Worm (Caenorhabditis elegans): ENCODE measurements around the gene Y116A8C.40.

DNA sequence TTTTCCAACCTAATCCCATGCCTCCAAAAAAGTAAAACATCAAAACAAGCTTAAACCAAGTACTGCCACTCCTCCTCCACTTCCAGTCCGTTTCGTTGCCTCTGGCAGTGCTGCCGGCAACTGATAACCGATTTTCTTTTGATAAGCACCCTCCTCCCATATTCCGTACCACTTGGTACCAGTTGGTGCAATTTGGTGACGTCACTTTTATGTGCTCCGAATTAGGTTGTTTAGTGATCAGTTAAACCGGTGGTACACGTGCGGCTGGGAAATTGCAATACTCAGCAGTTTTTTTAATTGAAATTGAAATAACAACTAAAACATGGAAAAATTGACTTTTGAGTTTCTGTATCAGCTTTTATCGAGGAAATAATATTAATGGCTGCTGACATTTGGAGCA, 23.3 kb upstream of the Y116A8C.40 start:
- TF ChIP-seq tab-1 (GFP tag; IDR thresholded peaks at IDR 0.05) (no peak), ztf-29 (GFP tag; IDR thresholded peaks at IDR 0.05) (no peak), ztf-23 (GFP tag; IDR thresholded peaks at IDR 0.05) (no peak), flt-1 (GFP tag; IDR thresholded peaks at IDR 0.05) (no peak), cog-1 (tag; optimal IDR thresholded peaks at IDR 0.05) (no peak)
